Worm (Caenorhabditis elegans): Measurements from ENCODE around the gene C07D8.5.

ce11 chrX:7343218-7343617 lies 629 bp upstream of the C07D8.5 start:
- TF ChIP-seq him-1 (tag; optimal IDR thresholded peaks at IDR 0.05) (no peak), W03F9.2 (tag; optimal IDR thresholded peaks at IDR 0.05) (no peak), dao-5 (tag; optimal IDR thresholded peaks at IDR 0.05) (no peak)
